Fruit fly (Drosophila melanogaster): ENCODE data around the gene Dnaaf5.

Dnaaf5 gene

DNA sequence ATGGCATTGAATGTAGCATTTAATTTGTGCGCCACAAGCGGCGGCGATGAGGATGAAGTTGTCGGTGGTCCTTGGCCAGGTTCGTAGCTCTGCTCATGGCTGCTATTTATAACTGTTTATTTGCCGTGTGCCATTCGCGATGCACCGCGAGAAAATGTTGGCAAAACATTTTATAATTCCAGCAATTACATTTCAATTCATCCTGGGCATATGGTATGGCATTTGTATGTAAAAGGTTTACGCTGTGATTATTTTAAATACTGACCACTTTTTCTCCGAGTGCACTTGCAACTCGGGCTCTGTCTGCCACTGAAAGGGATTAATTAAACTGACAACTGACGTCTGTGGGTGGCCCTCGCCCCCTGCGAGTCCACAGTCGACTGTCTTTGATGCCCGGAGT lies 5.0 kb downstream of the Dnaaf5 start (continued):
- TF ChIP-seq Hmr (GFP tag; optimal IDR thresholded peaks at IDR 0.05) (peak; percentile 43), CG30403 (GFP tag; optimal IDR thresholded peaks at IDR 0.05) (peak; percentile 35), chif (GFP tag; optimal IDR thresholded peaks at IDR 0.05) (peak; percentile 14 to 30), CG6765 (GFP tag; optimal IDR thresholded peaks at IDR 0.05) (no peak), al (GFP tag; IDR thresholded peaks at IDR 0.05) (peak; percentile 32; the same call in 1 of the 2 replicates), CG32532 (GFP tag; IDR thresholded peaks at IDR 0.05) (no peak), lmd (GFP tag; IDR thresholded peaks at IDR 0.05) (peak; percentile 36; the same call in 1 of the 2 replicates), Ptx1 (GFP tag; IDR thresholded peaks at IDR 0.05) (peak; percentile 54), CG12942 (GFP tag; optimal IDR thresholded peaks at IDR 0.05) (no peak), YL-1 (GFP tag; optimal IDR thresholded peaks at IDR 0.05) (no peak), CG7839 (tag; optimal IDR thresholded peaks at IDR 0.05) (peak; percentile 31), gro (GFP tag; optimal IDR thresholded peaks at IDR 0.05) (peak; percentile 19), sens (GFP tag) (peak; percentile 82), Fer3 (tag; optimal IDR thresholded peaks at IDR 0.05) (peak; percentile 19), NK7.1 (GFP tag; optimal IDR thresholded peaks at IDR 0.05) (peak; percentile 29), CG9609 (GFP tag; optimal IDR thresholded peaks at IDR 0.05) (peak; percentile 15), ase (GFP tag; IDR thresholded peaks at IDR 0.05) (no peak), CG8290 (GFP tag; optimal IDR thresholded peaks at IDR 0.05) (no peak), CG8290 (tag; optimal IDR thresholded peaks at IDR 0.05) (peak in 1 of 2 experiments; percentile 66), Bdp1 (GFP tag; optimal IDR thresholded peaks at IDR 0.05) (no peak), Pdp1 (GFP tag; optimal IDR thresholded peaks at IDR 0.05) (peak; percentile 1 to 29), HHEX (GFP tag; optimal IDR thresholded peaks at IDR 0.05) (peak; percentile 1), E2f2 (GFP tag; IDR thresholded peaks at IDR 0.05) (peak; percentile 18; the same call in 1 of the 2 replicates), CG13424 (tag; optimal IDR thresholded peaks at IDR 0.05) (peak; percentile 5), CG10366 (GFP tag; IDR thresholded peaks at IDR 0.05) (peak; percentile 44; the same call in 1 of the 2 replicates), lab (GFP tag; optimal IDR thresholded peaks at IDR 0.05) (peak; percentile 64), bsh (GFP tag; optimal IDR thresholded peaks at IDR 0.05) (peak in 1 of 2 experiments; percentile 29), CG9727 (GFP tag; optimal IDR thresholded peaks at IDR 0.05) (peak; percentile 36), Sry-β (GFP tag; optimal IDR thresholded peaks at IDR 0.05) (no peak), dan (GFP tag; IDR thresholded peaks at IDR 0.05) (0 out of 2 replicates have a peak, but pooled peaks have one; percentile 35), CG2678 (tag; optimal IDR thresholded peaks at IDR 0.05) (peak; percentile 37), CG10267 (tag; optimal IDR thresholded peaks at IDR 0.05) (no peak), CG1603 (tag; optimal IDR thresholded peaks at IDR 0.05) (peak; percentile 59), her (GFP tag; optimal IDR thresholded peaks at IDR 0.05) (no peak), CG14014 (GFP tag; IDR thresholded peaks at IDR 0.05) (0 out of 2 replicates have a peak, but pooled peaks have one; percentile 25), ara (GFP tag; IDR thresholded peaks at IDR 0.05) (peak; percentile 29; the same call in 1 of the 2 replicates), usp (GFP tag; optimal IDR thresholded peaks at IDR 0.05) (no peak), so (GFP tag; IDR thresholded peaks at IDR 0.05) (peak; percentile 63; the same call in 1 of the 3 replicates), gem (tag; optimal IDR thresholded peaks at IDR 0.05) (peak; percentile 48), NfI (GFP tag; optimal IDR thresholded peaks at IDR 0.05) (peak; percentile 20), CG30431 (GFP tag; optimal IDR thresholded peaks at IDR 0.05) (peak; percentile 0), CG17359 (tag; optimal IDR thresholded peaks at IDR 0.05) (peak; percentile 18)

dm6 chr3R:14354599-14354998 lies 7.0 kb downstream of the Dnaaf5 start:
- TF ChIP-seq knrl (GFP tag; IDR thresholded peaks at IDR 0.05; ENCODE audit: partially characterized antibody) (no peak), gfzf (GFP tag; optimal IDR thresholded peaks at IDR 0.05) (no peak), MTF-1 (GFP tag; optimal IDR thresholded peaks at IDR 0.05; ENCODE audit: borderline replicate concordance) (no peak), fd64A (GFP tag; optimal IDR thresholded peaks at IDR 0.05) (no peak), insv (GFP tag; optimal IDR thresholded peaks at IDR 0.05) (no peak), CG9437 (GFP tag; optimal IDR thresholded peaks at IDR 0.05) (no peak), Taf1 (GFP tag; IDR thresholded peaks at IDR 0.05) (no peak)
